Fruit fly (Drosophila melanogaster) whole organism, embryonic: ENCODE measurements around the gene CG7213.

ENCODE experiments used
- CG10267 ChIP-seq: fragments of 200-800 bp; sonication (Bioruptor generic); optimal IDR thresholded peaks from 2 replicates; lab custom pipeline; 2018; ENCODE audit warnings: missing biosample characterization, mild to moderate bottlenecking, missing genetic modification characterization, moderate library complexity
- CG11093 ChIP-seq: fragments of 200-800 bp; sonication (Bioruptor generic); IDR thresholded peaks from 3 replicates; pipeline ENCODE4 v1.3.6; 2022; ENCODE audit warnings: missing biosample characterization, missing genetic modification characterization
- CG11723 ChIP-seq: fragments of 200-800 bp; sonication (Bioruptor generic); optimal IDR thresholded peaks from 2 replicates; lab custom pipeline; 2017; ENCODE audit warnings: missing biosample characterization, mild to moderate bottlenecking, missing genetic modification characterization
- CG12236 ChIP-seq: fragments of 200-800 bp; sonication (Bioruptor generic); optimal IDR thresholded peaks from 2 replicates; lab custom pipeline; 2016; ENCODE audit warnings: missing biosample characterization, missing genetic modification characterization
- CG12299 ChIP-seq: fragments of 200-800 bp; sonication (Bioruptor generic); optimal IDR thresholded peaks from 2 replicates; lab custom pipeline; 2018; ENCODE audit warnings: missing biosample characterization, mild to moderate bottlenecking, missing genetic modification characterization
- CG13287 ChIP-seq: fragments of 200-800 bp; sonication (Bioruptor generic); IDR thresholded peaks from 2 replicates; pipeline ENCODE4 v1.3.6; 2022; ENCODE audit warnings: missing biosample characterization, missing genetic modification characterization; ENCODE audit not compliant: partially characterized antibody
- CG14441 ChIP-seq: fragments of 200-800 bp; sonication (Bioruptor generic); IDR thresholded peaks from 2 replicates; pipeline ENCODE4 v1.3.6; 2022; ENCODE audit warnings: missing biosample characterization, missing genetic modification characterization
- CG1647 ChIP-seq: fragments of 200-800 bp; sonication (Bioruptor generic); optimal IDR thresholded peaks from 3 replicates; lab custom pipeline; 2016; ENCODE audit warnings: missing biosample characterization, missing genetic modification characterization
- CG17912 ChIP-seq: fragments of 200-800 bp; sonication (Bioruptor generic); optimal IDR thresholded peaks from 2 replicates; lab custom pipeline; 2018; ENCODE audit warnings: missing biosample characterization, mild to moderate bottlenecking, missing genetic modification characterization
- CG18599 ChIP-seq: fragments of 200-800 bp; sonication (Bioruptor generic); optimal IDR thresholded peaks from 3 replicates; lab custom pipeline; 2017; ENCODE audit warnings: missing biosample characterization, missing genetic modification characterization, mild to moderate bottlenecking, moderate library complexity, missing genetic modification reagents
- CG2129 ChIP-seq: fragments of 200-800 bp; sonication (Bioruptor generic); IDR thresholded peaks from 2 replicates; pipeline ENCODE4 v1.3.6; 2022; ENCODE audit warnings: missing biosample characterization, missing genetic modification characterization; ENCODE audit not compliant: partially characterized antibody
- CG2202 ChIP-seq: fragments of 200-800 bp; sonication (Bioruptor generic); optimal IDR thresholded peaks from 2 replicates; lab custom pipeline; 2018; ENCODE audit warnings: missing biosample characterization, mild to moderate bottlenecking, missing genetic modification characterization
- CG4854 ChIP-seq: fragments of 200-800 bp; sonication (Bioruptor generic); optimal IDR thresholded peaks from 2 replicates; lab custom pipeline; 2016; ENCODE audit warnings: missing biosample characterization, missing genetic modification characterization, inconsistent platforms
- CG6272 ChIP-seq: fragments of 200-800 bp; sonication (Bioruptor generic); IDR thresholded peaks from 2 replicates; pipeline ENCODE4 v1.3.6; 2022; ENCODE audit warnings: missing biosample characterization, missing genetic modification characterization
- CG6683 ChIP-seq: fragments of 200-800 bp; sonication (Bioruptor generic); optimal IDR thresholded peaks from 2 replicates; lab custom pipeline; 2017; ENCODE audit warnings: missing biosample characterization, mild to moderate bottlenecking, missing genetic modification characterization, missing genetic modification reagents
- CG6854 ChIP-seq: fragments of 200-800 bp; sonication (Bioruptor generic); optimal IDR thresholded peaks from 3 replicates; lab custom pipeline; 2017; ENCODE audit warnings: missing biosample characterization, mild to moderate bottlenecking, missing genetic modification characterization
- CG7928 ChIP-seq: fragments of 200-800 bp; sonication (Bioruptor generic); optimal IDR thresholded peaks from 2 replicates; lab custom pipeline; 2017; ENCODE audit warnings: missing biosample characterization, mild to moderate bottlenecking, missing genetic modification characterization
- CG7987 ChIP-seq: fragments of 200-800 bp; sonication (Bioruptor generic); optimal IDR thresholded peaks from 2 replicates; lab custom pipeline; 2018; ENCODE audit warnings: missing biosample characterization, mild to moderate bottlenecking, missing genetic modification characterization, moderate library complexity
- CG9876 ChIP-seq: fragments of 200-800 bp; sonication (Bioruptor generic); optimal IDR thresholded peaks from 2 replicates; lab custom pipeline; 2016; ENCODE audit warnings: missing biosample characterization, missing genetic modification characterization
- Camta ChIP-seq: fragments of 200-800 bp; sonication (Bioruptor generic); optimal IDR thresholded peaks from 2 replicates; lab custom pipeline; 2016; ENCODE audit warnings: missing biosample characterization, missing genetic modification characterization
- CoRest ChIP-seq: fragments of 200-800 bp; sonication (Bioruptor generic); optimal IDR thresholded peaks from 3 replicates; lab custom pipeline; 2018; ENCODE audit warnings: missing biosample characterization, mild to moderate bottlenecking, missing genetic modification characterization, moderate library complexity
- Dip2 ChIP-seq: fragments of 200-800 bp; sonication (Bioruptor generic); IDR thresholded peaks from 2 replicates; pipeline ENCODE4 v1.3.6; 2022; ENCODE audit warnings: missing biosample characterization, missing genetic modification characterization
- ERR ChIP-seq: fragments of 200-800 bp; sonication (Bioruptor generic); optimal IDR thresholded peaks from 2 replicates; lab custom pipeline; 2016; ENCODE audit warnings: missing biosample characterization, missing genetic modification characterization
- Fer1 ChIP-seq: fragments of 200-800 bp; sonication (Bioruptor generic); optimal IDR thresholded peaks from 2 replicates; lab custom pipeline; 2017; ENCODE audit warnings: missing biosample characterization, mild to moderate bottlenecking, missing genetic modification characterization
- H2.0 ChIP-seq: fragments of 200-800 bp; sonication (Bioruptor generic); IDR thresholded peaks from 2 replicates; pipeline ENCODE4 v1.3.6; 2022; ENCODE audit warnings: missing biosample characterization, missing genetic modification characterization
- Kr ChIP-seq: fragments of 200-800 bp; sonication (Bioruptor generic); optimal IDR thresholded peaks from 2 replicates; lab custom pipeline; 2017; ENCODE audit warnings: missing biosample characterization, mild to moderate bottlenecking, missing genetic modification characterization
- MBD-R2 ChIP-seq: fragments of 200-800 bp; sonication (Bioruptor generic); IDR thresholded peaks from 2 replicates; pipeline ENCODE4 v1.3.6; 2022; ENCODE audit warnings: missing biosample characterization, missing genetic modification characterization
- Mad ChIP-seq: fragments of 200-800 bp; sonication (Bioruptor generic); optimal IDR thresholded peaks from 2 replicates; lab custom pipeline; 2016; ENCODE audit warnings: missing biosample characterization, missing genetic modification characterization
- Scr ChIP-seq: fragments of 200-800 bp; sonication (Bioruptor generic); IDR thresholded peaks from 2 replicates; pipeline ENCODE4 v1.3.6; 2022; ENCODE audit warnings: missing biosample characterization, missing genetic modification characterization; ENCODE audit not compliant: partially characterized antibody
- Spps ChIP-seq: fragments of 200-800 bp; sonication (Bioruptor generic); optimal IDR thresholded peaks from 2 replicates; lab custom pipeline; 2018; ENCODE audit warnings: missing biosample characterization, mild to moderate bottlenecking, missing genetic modification characterization
- Sry-δ ChIP-seq: fragments of 200-800 bp; sonication (Bioruptor generic); optimal IDR thresholded peaks from 2 replicates; lab custom pipeline; 2016; ENCODE audit warnings: missing biosample characterization, missing genetic modification characterization
- Trl ChIP-seq, 3 experiments: fragments of >200 bp in 2 of 3; fragments of 200-800 bp in 1 of 3; sonication (Bioruptor generic) in 1 of 3; optimal IDR thresholded peaks; 2 replicates in 1 of 3; 3 replicates in 2 of 3; lab custom pipeline; 2016 to 2017; ENCODE audit warnings: missing biosample characterization in 1 of 3, missing genetic modification characterization in 1 of 3
- az2 ChIP-seq: fragments of 200-800 bp; sonication (Bioruptor generic); optimal IDR thresholded peaks from 3 replicates; lab custom pipeline; 2016; ENCODE audit warnings: missing biosample characterization, missing genetic modification characterization
- chm ChIP-seq: fragments of 200-800 bp; sonication (Bioruptor generic); IDR thresholded peaks from 2 replicates; pipeline ENCODE4 v1.3.6; 2022; ENCODE audit warnings: missing biosample characterization, missing genetic modification characterization
- croc ChIP-seq: fragments of 200-800 bp; sonication (Bioruptor generic); conservative IDR thresholded peaks from 3 replicates; pipeline ENCODE4 v1.3.6; 2022; ENCODE audit warnings: missing biosample characterization, missing genetic modification characterization
- dan ChIP-seq: fragments of 200-800 bp; sonication (Bioruptor generic); IDR thresholded peaks from 2 replicates; pipeline ENCODE4 v1.3.6; 2022; ENCODE audit warnings: missing biosample characterization, missing genetic modification characterization
- dati ChIP-seq: fragments of 200-800 bp; sonication (Bioruptor generic); IDR thresholded peaks from 2 replicates; pipeline ENCODE4 v1.3.6; 2022; ENCODE audit warnings: missing biosample characterization, missing genetic modification characterization
- dimm ChIP-seq: fragments of 200-800 bp; sonication (Bioruptor generic); IDR thresholded peaks from 2 replicates; pipeline ENCODE4 v1.3.6; 2022; ENCODE audit warnings: missing biosample characterization, missing genetic modification characterization
- ems ChIP-seq: fragments of 200-800 bp; sonication (Bioruptor generic); optimal IDR thresholded peaks from 3 replicates; lab custom pipeline; 2016; ENCODE audit warnings: missing biosample characterization, missing genetic modification characterization
- gce ChIP-seq: fragments of 200-800 bp; sonication (Bioruptor generic); IDR thresholded peaks from 3 replicates; pipeline ENCODE4 v1.3.6; 2022; ENCODE audit warnings: missing biosample characterization, missing genetic modification characterization
- hbn ChIP-seq: fragments of 200-800 bp; sonication (Bioruptor generic); IDR thresholded peaks from 2 replicates; pipeline ENCODE4 v1.3.6; 2022; ENCODE audit warnings: missing biosample characterization, missing genetic modification characterization; ENCODE audit not compliant: partially characterized antibody
- mld ChIP-seq: fragments of 200-800 bp; sonication (Bioruptor generic); IDR thresholded peaks from 3 replicates; pipeline ENCODE4 v1.3.6; 2022; ENCODE audit warnings: missing biosample characterization, missing genetic modification characterization; ENCODE audit not compliant: partially characterized antibody
- p53 ChIP-seq: fragments of 200-800 bp; sonication (Bioruptor generic); optimal IDR thresholded peaks from 2 replicates; lab custom pipeline; 2016; ENCODE audit warnings: missing biosample characterization, missing genetic modification characterization
- pan ChIP-seq, 4 experiments: fragments of >200 bp in 3 of 4; fragments of 200-800 bp in 1 of 4; sonication (Bioruptor generic) in 1 of 4; optimal IDR thresholded peaks in 3 of 4; IDR thresholded peaks in 1 of 4; 2 replicates each; pipeline versions ENCODE4 v1.3.6 to Lab custom; 2017 to 2022; ENCODE audit warnings: missing biosample characterization in 2 of 4, missing genetic modification characterization in 2 of 4, mixed read lengths in 1 of 4
- sob ChIP-seq: fragments of 200-800 bp; sonication (Bioruptor generic); IDR thresholded peaks from 2 replicates; pipeline ENCODE4 v1.3.6; 2022; ENCODE audit warnings: missing biosample characterization, missing genetic modification characterization
- twi ChIP-seq: fragments of 200-800 bp; optimal IDR thresholded peaks from 2 replicates; lab custom pipeline; 2019; ENCODE audit warnings: missing biosample characterization, mild to moderate bottlenecking, missing genetic modification characterization, moderate library complexity
- unc-4 ChIP-seq: fragments of 200-800 bp; sonication (Bioruptor generic); IDR thresholded peaks from 2 replicates; pipeline ENCODE4 v1.3.6; 2022; ENCODE audit warnings: missing biosample characterization, missing genetic modification characterization; ENCODE audit not compliant: partially characterized antibody

CG7213 gene

dm6 chr3L:8186627-8187396 lies 53.6 kb downstream of the CG7213 start, which contains the start of the genes ERR and Atg18a (continued):
- peak; percentile 8 for TF ChIP-seq p53 (GFP tag; lab: Kevin White, UChicago)
- no peak for TF ChIP-seq pan (optimal IDR thresholded peaks at IDR 0.05; lab: Kevin White, UChicago)
- peak in 1 of 2 experiments; percentile 83 for TF ChIP-seq pan (GFP tag; optimal IDR thresholded peaks at IDR 0.05 in 1 of 2, IDR thresholded peaks at IDR 0.05 in 1 of 2)
- peak; percentile 61 for TF ChIP-seq Dip2 (GFP tag; lab: Robert Waterston, UW)
- TF ChIP-seq MBD-R2 (GFP tag; lab: Robert Waterston, UW), result peak; percentile 76
- TF ChIP-seq Mad (GFP tag; lab: Kevin White, UChicago), result peak; percentile 90
- TF ChIP-seq CG2129 (GFP tag; lab: Robert Waterston, UW), result 0 out of 2 replicates have a peak, but pooled peaks have one; percentile 13
- TF ChIP-seq mld (GFP tag; lab: Robert Waterston, UW), result no peak
- no peak for TF ChIP-seq CG11723 (GFP tag; lab: Kevin White, UChicago)
- TF ChIP-seq CG11093 (GFP tag; lab: Robert Waterston, UW), result peak; percentile 81
- TF ChIP-seq CG12299 (tag; lab: Kevin White, UChicago), result peak; percentile 38
- TF ChIP-seq dimm (GFP tag; lab: Robert Waterston, UW), result peak; percentile 54; the same call in 1 of the 2 replicates
- peak; percentile 68 for TF ChIP-seq Fer1
- TF ChIP-seq ems (GFP tag; lab: Kevin White, UChicago), result peak; percentile 76
- peak; percentile 62; the same call in 1 of the 2 replicates for TF ChIP-seq unc-4 (GFP tag; lab: Robert Waterston, UW)
- peak; percentile 85 for TF ChIP-seq croc (GFP tag; lab: Robert Waterston, UW)
- peak; percentile 24 for TF ChIP-seq CG2202 (tag; lab: Kevin White, UChicago)
- peak; percentile 79 for TF ChIP-seq CG18599 (GFP tag; lab: Kevin White, UChicago)
- TF ChIP-seq hbn (GFP tag; lab: Robert Waterston, UW), result peak; percentile 50; the same call in 1 of the 2 replicates
- TF ChIP-seq ERR (GFP tag; lab: Kevin White, UChicago), result peak; percentile 83
- peak in 1 of 2 experiments; percentile 49 for TF ChIP-seq Trl (optimal IDR thresholded peaks at IDR 0.05; lab: Kevin White, UChicago)
- TF ChIP-seq Trl (GFP tag; optimal IDR thresholded peaks at IDR 0.05; lab: Kevin White, UChicago), result peak; percentile 84
- TF ChIP-seq sob, result peak; percentile 93
- TF ChIP-seq CG1647 (GFP tag; lab: Kevin White, UChicago), result peak; percentile 61
- TF ChIP-seq twi (tag; lab: Kevin White, UChicago), result peak; percentile 78
- TF ChIP-seq Scr (GFP tag; lab: Robert Waterston, UW), result peak; percentile 73
- TF ChIP-seq CoRest (tag; lab: Kevin White, UChicago), result peak; percentile 92
- no peak for TF ChIP-seq Kr (GFP tag; lab: Kevin White, UChicago)
- no peak for TF ChIP-seq dati (GFP tag; lab: Robert Waterston, UW)
- peak; percentile 88 for TF ChIP-seq CG6272 (GFP tag; lab: Robert Waterston, UW)
- TF ChIP-seq Spps (tag; lab: Kevin White, UChicago), result peak; percentile 44
- TF ChIP-seq gce (GFP tag; lab: Robert Waterston, UW), result peak; percentile 48; the same call in 1 of the 3 replicates
- peak; percentile 100 for TF ChIP-seq CG7928 (GFP tag; lab: Kevin White, UChicago)
- TF ChIP-seq chm (GFP tag; lab: Robert Waterston, UW), result peak; percentile 50
- TF ChIP-seq CG14441, result peak; percentile 90
- peak; percentile 79 for TF ChIP-seq H2.0
- no peak for TF ChIP-seq CG6854 (GFP tag; lab: Kevin White, UChicago)
- peak; percentile 25 for TF ChIP-seq CG12236 (GFP tag; lab: Kevin White, UChicago)
- TF ChIP-seq CG17912 (GFP tag; lab: Kevin White, UChicago), result peak; percentile 40
- peak; percentile 78 for TF ChIP-seq dan (GFP tag; lab: Robert Waterston, UW)
- TF ChIP-seq az2 (GFP tag; lab: Kevin White, UChicago), result peak; percentile 82
- peak; percentile 58 for TF ChIP-seq Sry-δ (GFP tag; lab: Kevin White, UChicago)
- peak; percentile 61 for TF ChIP-seq CG4854 (GFP tag; lab: Kevin White, UChicago)
- peak; percentile 98 for TF ChIP-seq CG10267 (tag; lab: Kevin White, UChicago)
- TF ChIP-seq CG7987, result no peak
- peak; percentile 56 for TF ChIP-seq Camta (GFP tag; lab: Kevin White, UChicago)
- peak; percentile 70 for TF ChIP-seq CG13287 (GFP tag; lab: Robert Waterston, UW)
- peak; percentile 35 for TF ChIP-seq CG6683 (GFP tag; lab: Kevin White, UChicago)
- TF ChIP-seq CG9876 (GFP tag; lab: Kevin White, UChicago), result peak; percentile 80
